Fruit fly (Drosophila melanogaster) whole organism, prepupa: ENCODE results near the gene Pdf.

ENCODE experiments used
- Blimp-1 ChIP-seq: fragments of 200-800 bp; sonication (Bioruptor generic); optimal IDR thresholded peaks from 3 replicates; lab custom pipeline; 2017; ENCODE audit warnings: missing biosample characterization, missing genetic modification characterization, mild to moderate bottlenecking, moderate library complexity, missing genetic modification reagents
- CG10631 ChIP-seq: fragments of 200-800 bp; sonication (Bioruptor generic); optimal IDR thresholded peaks from 2 replicates; lab custom pipeline; 2016; ENCODE audit warnings: missing biosample characterization, missing genetic modification characterization
- CG10669 ChIP-seq: fragments of 200-800 bp; sonication (Bioruptor generic); optimal IDR thresholded peaks from 3 replicates; lab custom pipeline; 2018; ENCODE audit warnings: missing biosample characterization, mild to moderate bottlenecking, missing genetic modification characterization, moderate library complexity
- CG11294 ChIP-seq: fragments of 200-800 bp; sonication (Bioruptor generic); IDR thresholded peaks from 2 replicates; pipeline ENCODE4 v1.3.6; 2022; ENCODE audit warnings: missing biosample characterization, missing genetic modification characterization
- CG11902 ChIP-seq: fragments of 200-800 bp; sonication (Bioruptor generic); optimal IDR thresholded peaks from 3 replicates; lab custom pipeline; 2016; ENCODE audit warnings: missing biosample characterization, missing genetic modification characterization
- CG15336 ChIP-seq: fragments of 200-800 bp; sonication (Bioruptor generic); IDR thresholded peaks from 2 replicates; pipeline ENCODE4 v1.3.6; 2022; ENCODE audit warnings: missing biosample characterization, missing genetic modification characterization
- CG1621 ChIP-seq: fragments of 200-800 bp; sonication (Bioruptor generic); optimal IDR thresholded peaks from 3 replicates; lab custom pipeline; 2018; ENCODE audit warnings: missing biosample characterization, mild to moderate bottlenecking, missing genetic modification characterization
- CG3032 ChIP-seq: fragments of 200-800 bp; optimal IDR thresholded peaks from 2 replicates; lab custom pipeline; 2019; ENCODE audit warnings: missing biosample characterization, mild to moderate bottlenecking, missing genetic modification characterization, moderate library complexity
- CG34406 ChIP-seq: fragments of 200-800 bp; sonication (Bioruptor generic); optimal IDR thresholded peaks from 3 replicates; lab custom pipeline; 2016; ENCODE audit warnings: missing biosample characterization, missing genetic modification characterization
- CG3919 ChIP-seq: fragments of 200-800 bp; sonication (Bioruptor generic); optimal IDR thresholded peaks from 3 replicates; lab custom pipeline; 2016; ENCODE audit warnings: missing biosample characterization, missing genetic modification characterization
- CG4318 ChIP-seq: fragments of 200-800 bp; sonication (Bioruptor generic); optimal IDR thresholded peaks from 3 replicates; lab custom pipeline; 2017; ENCODE audit warnings: missing biosample characterization, mild to moderate bottlenecking, missing genetic modification characterization
- CG6276 ChIP-seq: fragments of 200-800 bp; sonication (Bioruptor generic); optimal IDR thresholded peaks from 2 replicates; lab custom pipeline; 2017; ENCODE audit warnings: missing biosample characterization, mild to moderate bottlenecking, missing genetic modification characterization
- CG6792 ChIP-seq: fragments of 200-800 bp; sonication (Bioruptor generic); optimal IDR thresholded peaks from 3 replicates; lab custom pipeline; 2016; ENCODE audit warnings: missing biosample characterization, missing genetic modification characterization
- CG6808 ChIP-seq: fragments of 200-800 bp; sonication (Bioruptor generic); optimal IDR thresholded peaks from 3 replicates; lab custom pipeline; 2017; ENCODE audit warnings: missing biosample characterization, missing genetic modification characterization, mild to moderate bottlenecking, moderate library complexity, missing genetic modification reagents
- CG6854 ChIP-seq: fragments of 200-800 bp; sonication (Bioruptor generic); optimal IDR thresholded peaks from 2 replicates; lab custom pipeline; 2017; ENCODE audit warnings: missing biosample characterization, mild to moderate bottlenecking, missing genetic modification characterization
- CG8119 ChIP-seq: fragments of 200-800 bp; sonication (Bioruptor generic); IDR thresholded peaks from 3 replicates; pipeline ENCODE4 v1.3.6; 2022; ENCODE audit warnings: missing biosample characterization, missing genetic modification characterization
- CG8319 ChIP-seq: fragments of 200-800 bp; sonication (Bioruptor generic); optimal IDR thresholded peaks from 3 replicates; lab custom pipeline; 2016; ENCODE audit warnings: missing biosample characterization, missing genetic modification characterization
- CG9139 ChIP-seq: fragments of 200-800 bp; sonication (Bioruptor generic); optimal IDR thresholded peaks from 3 replicates; lab custom pipeline; 2017; ENCODE audit warnings: missing biosample characterization, mild to moderate bottlenecking, missing genetic modification characterization
- Eip75B ChIP-seq: fragments of 200-800 bp; sonication (Bioruptor generic); optimal IDR thresholded peaks from 3 replicates; lab custom pipeline; 2016; ENCODE audit warnings: missing biosample characterization, missing genetic modification characterization
- Eip78C ChIP-seq: fragments of 200-800 bp; sonication (Bioruptor generic); peaks from one replicate; lab custom pipeline; 2016; ENCODE audit warnings: missing biosample characterization, missing genetic modification characterization
- Ets96B ChIP-seq: fragments of 200-800 bp; optimal IDR thresholded peaks from 2 replicates; lab custom pipeline; 2019; ENCODE audit warnings: missing biosample characterization, mild to moderate bottlenecking, missing genetic modification characterization, moderate library complexity
- Gug ChIP-seq: fragments of 200-800 bp; sonication (Bioruptor generic); IDR thresholded peaks from 2 replicates; pipeline ENCODE4 v1.3.6; 2022; ENCODE audit warnings: missing biosample characterization, missing genetic modification characterization
- Hr39 ChIP-seq: fragments of 200-800 bp; sonication (Bioruptor generic); optimal IDR thresholded peaks from 2 replicates; lab custom pipeline; 2016; ENCODE audit warnings: missing biosample characterization, missing genetic modification characterization
- Lpt ChIP-seq: fragments of 200-800 bp; sonication (Bioruptor generic); optimal IDR thresholded peaks from 3 replicates; lab custom pipeline; 2016; ENCODE audit warnings: missing biosample characterization, missing genetic modification characterization
- Met ChIP-seq: fragments of 200-800 bp; sonication (Bioruptor generic); optimal IDR thresholded peaks from 3 replicates; lab custom pipeline; 2016; ENCODE audit warnings: missing biosample characterization, missing genetic modification characterization
- Smox ChIP-seq: fragments of 200-800 bp; sonication (Bioruptor generic); optimal IDR thresholded peaks from 3 replicates; lab custom pipeline; 2016; ENCODE audit warnings: missing biosample characterization, missing genetic modification characterization
- Sox14 ChIP-seq: fragments of 200-800 bp; sonication (Bioruptor generic); optimal IDR thresholded peaks from 3 replicates; lab custom pipeline; 2016; ENCODE audit warnings: missing biosample characterization, missing genetic modification characterization
- Sox15 ChIP-seq: fragments of 200-800 bp; sonication (Bioruptor generic); optimal IDR thresholded peaks from 3 replicates; lab custom pipeline; 2016; ENCODE audit warnings: missing biosample characterization, missing genetic modification characterization
- achi ChIP-seq: fragments of 200-800 bp; sonication (Bioruptor generic); optimal IDR thresholded peaks from 3 replicates; lab custom pipeline; 2016; ENCODE audit warnings: missing biosample characterization, missing genetic modification characterization
- acj6 ChIP-seq: fragments of 200-800 bp; sonication (Bioruptor generic); optimal IDR thresholded peaks from 3 replicates; lab custom pipeline; 2016; ENCODE audit warnings: missing biosample characterization, missing genetic modification characterization
- cyc ChIP-seq: fragments of 200-800 bp; sonication (Bioruptor generic); optimal IDR thresholded peaks from 3 replicates; lab custom pipeline; 2016; ENCODE audit warnings: missing biosample characterization, missing genetic modification characterization
- dac ChIP-seq: fragments of 200-800 bp; sonication (Bioruptor generic); optimal IDR thresholded peaks from 2 replicates; lab custom pipeline; 2017; ENCODE audit warnings: missing biosample characterization, mild to moderate bottlenecking, missing genetic modification characterization
- dsx ChIP-seq: fragments of 200-800 bp; optimal IDR thresholded peaks from 3 replicates; lab custom pipeline; 2019; ENCODE audit warnings: missing biosample characterization, mild to moderate bottlenecking, missing genetic modification characterization, moderate library complexity; ENCODE audit not compliant: poor library complexity, severe bottlenecking
- eg ChIP-seq: fragments of 200-800 bp; sonication (Bioruptor generic); IDR thresholded peaks from 3 replicates; pipeline ENCODE4 v1.3.6; 2022; ENCODE audit warnings: missing biosample characterization, missing genetic modification characterization
- esn ChIP-seq: fragments of 200-800 bp; sonication (Bioruptor generic); optimal IDR thresholded peaks from 2 replicates; lab custom pipeline; 2016; ENCODE audit warnings: missing biosample characterization, mild to moderate bottlenecking, missing genetic modification characterization, moderate library complexity
- fd59A ChIP-seq: fragments of 200-800 bp; sonication (Bioruptor generic); optimal IDR thresholded peaks from 2 replicates; lab custom pipeline; 2017; ENCODE audit warnings: missing biosample characterization, mild to moderate bottlenecking, missing genetic modification characterization, missing genetic modification reagents
- fd85E ChIP-seq: fragments of 200-800 bp; sonication (Bioruptor generic); optimal IDR thresholded peaks from 3 replicates; lab custom pipeline; 2016; ENCODE audit warnings: missing biosample characterization, missing genetic modification characterization
- fkh ChIP-seq: fragments of 200-800 bp; sonication (Bioruptor generic); optimal IDR thresholded peaks from 3 replicates; lab custom pipeline; 2017; ENCODE audit warnings: missing biosample characterization, mild to moderate bottlenecking, missing genetic modification characterization, moderate library complexity
- lz ChIP-seq: fragments of 200-800 bp; sonication (Bioruptor generic); optimal IDR thresholded peaks from 3 replicates; lab custom pipeline; 2016; ENCODE audit warnings: missing biosample characterization, missing genetic modification characterization
- net ChIP-seq: fragments of 200-800 bp; sonication (Bioruptor generic); optimal IDR thresholded peaks from 3 replicates; lab custom pipeline; 2016; ENCODE audit warnings: missing biosample characterization, missing genetic modification characterization
- salr ChIP-seq, 2 experiments: fragments of 200-800 bp; sonication (Bioruptor generic); optimal IDR thresholded peaks; 3 replicates each; lab custom pipeline; 2016 to 2018; ENCODE audit warnings: missing biosample characterization in 2 of 2, missing genetic modification characterization in 2 of 2, mild to moderate bottlenecking in 1 of 2
- ss ChIP-seq, 2 experiments: fragments of 200-800 bp; sonication (Bioruptor generic); optimal IDR thresholded peaks; 2 replicates in 1 of 2; 3 replicates in 1 of 2; lab custom pipeline; 2017 to 2018; ENCODE audit warnings: mild to moderate bottlenecking in 2 of 2, missing biosample characterization in 2 of 2, missing genetic modification characterization in 2 of 2, moderate library complexity in 1 of 2
- svp ChIP-seq: fragments of 200-800 bp; sonication (Bioruptor generic); peaks from one replicate; lab custom pipeline; 2016; ENCODE audit warnings: missing biosample characterization, missing genetic modification characterization
- topi ChIP-seq: fragments of 200-800 bp; sonication (Bioruptor generic); optimal IDR thresholded peaks from 3 replicates; lab custom pipeline; 2016; ENCODE audit warnings: missing biosample characterization, missing genetic modification characterization
- vri ChIP-seq: fragments of 200-800 bp; sonication (Bioruptor generic); optimal IDR thresholded peaks from 3 replicates; lab custom pipeline; 2016; ENCODE audit warnings: missing biosample characterization, mild to moderate bottlenecking, missing genetic modification characterization

Gene Pdf

dm6 chr3R:26478040-26478439, 22.1 kb upstream of the Pdf start (continued):
- TF ChIP-seq Sox14 (no peak), Met (no peak), CG15336 (GFP tag; lab: Robert Waterston, UW) (peak; percentile 72), CG3032 (tag; lab: Kevin White, UChicago) (no peak), Lpt (GFP tag; lab: Kevin White, UChicago) (no peak), Sox15 (GFP tag; lab: Kevin White, UChicago) (no peak), Gug (GFP tag; lab: Robert Waterston, UW) (peak; percentile 45; the same call in 1 of the 2 replicates)

- no peak for TF ChIP-seq Eip75B (GFP tag; lab: Kevin White, UChicago)
- TF ChIP-seq dac (GFP tag; lab: Kevin White, UChicago), result no peak
- TF ChIP-seq acj6 (GFP tag; lab: Kevin White, UChicago), result no peak
- TF ChIP-seq CG11902, result no peak
- no peak for TF ChIP-seq Met
- no peak for TF ChIP-seq esn (GFP tag; lab: Kevin White, UChicago)
- no peak for TF ChIP-seq Gug (GFP tag; lab: Robert Waterston, UW)
- no peak for TF ChIP-seq Ets96B (tag; lab: Kevin White, UChicago)
- TF ChIP-seq CG15336 (GFP tag; lab: Robert Waterston, UW), result no peak
- no peak for TF ChIP-seq CG8119 (GFP tag; lab: Robert Waterston, UW)
- TF ChIP-seq CG3919 (GFP tag; lab: Kevin White, UChicago), result no peak
- no peak for TF ChIP-seq CG3032 (tag; lab: Kevin White, UChicago)
- TF ChIP-seq Blimp-1 (GFP tag; lab: Kevin White, UChicago), result no peak
- no peak for TF ChIP-seq CG11294 (GFP tag; lab: Robert Waterston, UW)
- no peak for TF ChIP-seq CG10631 (GFP tag; lab: Kevin White, UChicago)
- TF ChIP-seq Hr39 (GFP tag; lab: Kevin White, UChicago), result no peak
- no peak for TF ChIP-seq Eip78C (GFP tag; lab: Kevin White, UChicago)
- no peak for TF ChIP-seq topi (GFP tag; lab: Kevin White, UChicago)
- TF ChIP-seq cyc (GFP tag; lab: Kevin White, UChicago), result no peak
Observed at dm6 chr3R:26465121-26465520, 9.2 kb upstream of the Pdf start.

- no peak for TF ChIP-seq CG4318 (GFP tag; lab: Kevin White, UChicago)
- no peak for TF ChIP-seq Hr39 (GFP tag; lab: Kevin White, UChicago)
- no peak for TF ChIP-seq achi (GFP tag; lab: Kevin White, UChicago)
- no peak for TF ChIP-seq dsx (GFP tag; lab: Kevin White, UChicago)
- no peak for TF ChIP-seq lz
- no peak for TF ChIP-seq fkh (GFP tag; lab: Kevin White, UChicago)
- TF ChIP-seq CG34406 (GFP tag; lab: Kevin White, UChicago), result no peak
- TF ChIP-seq svp (GFP tag; lab: Kevin White, UChicago), result no peak
- no peak for TF ChIP-seq CG10669 (GFP tag; lab: Kevin White, UChicago)
- no peak for TF ChIP-seq esn (GFP tag; lab: Kevin White, UChicago)
- TF ChIP-seq Gug (GFP tag; lab: Robert Waterston, UW), result no peak
- TF ChIP-seq net (GFP tag; lab: Kevin White, UChicago), result peak; percentile 69
- TF ChIP-seq Blimp-1 (GFP tag; lab: Kevin White, UChicago), result no peak
- peak; percentile 56; the same call in 1 of the 3 replicates for TF ChIP-seq eg (GFP tag; lab: Robert Waterston, UW)
- peak; percentile 40 for TF ChIP-seq vri
- no peak for TF ChIP-seq CG11294 (GFP tag; lab: Robert Waterston, UW)
- peak; percentile 35 for TF ChIP-seq topi (GFP tag; lab: Kevin White, UChicago)
- no peak for TF ChIP-seq CG1621
- peak; percentile 74 for TF ChIP-seq CG6276 (GFP tag; lab: Kevin White, UChicago)
- TF ChIP-seq CG3919 (GFP tag; lab: Kevin White, UChicago), result peak; percentile 45
- peak; percentile 55 for TF ChIP-seq CG6808 (GFP tag; lab: Kevin White, UChicago)
- peak; percentile 61 to 66 for TF ChIP-seq ss (GFP tag; optimal IDR thresholded peaks at IDR 0.05; lab: Kevin White, UChicago)
- no peak for TF ChIP-seq Met
- peak; percentile 73 for TF ChIP-seq CG6854 (GFP tag; lab: Kevin White, UChicago)
- no peak for TF ChIP-seq CG8319 (GFP tag; lab: Kevin White, UChicago)
- TF ChIP-seq Eip78C (GFP tag; lab: Kevin White, UChicago), result peak; percentile 84
- no peak for TF ChIP-seq Ets96B (tag; lab: Kevin White, UChicago)
- no peak for TF ChIP-seq cyc (GFP tag; lab: Kevin White, UChicago)
- no peak for TF ChIP-seq CG6792 (GFP tag; lab: Kevin White, UChicago)
- no peak for TF ChIP-seq Sox14
- TF ChIP-seq CG11902, result no peak
- no peak for TF ChIP-seq fd85E (GFP tag; lab: Kevin White, UChicago)
- TF ChIP-seq CG9139 (GFP tag; lab: Kevin White, UChicago), result peak; percentile 39
- no peak for TF ChIP-seq Sox15 (GFP tag; lab: Kevin White, UChicago)
- TF ChIP-seq fd59A (GFP tag; lab: Kevin White, UChicago), result no peak
- no peak for TF ChIP-seq Smox (GFP tag; lab: Kevin White, UChicago)
- no peak for TF ChIP-seq dac (GFP tag; lab: Kevin White, UChicago)
- no peak for TF ChIP-seq salr (GFP tag; optimal IDR thresholded peaks at IDR 0.05; lab: Kevin White, UChicago)
Observed at dm6 chr3R:26464370-26464769, 8.4 kb upstream of the Pdf start.
